Fruit fly (Drosophila melanogaster) whole organism, embryonic: ENCODE results near the gene CG13248.

ENCODE experiments used
- CG11456 ChIP-seq: fragments of 200-800 bp; sonication (Bioruptor generic); IDR thresholded peaks from 3 replicates; pipeline ENCODE4 v1.3.6; 2022; ENCODE audit warnings: missing biosample characterization, missing genetic modification characterization
- CG11560 ChIP-seq: fragments of 200-800 bp; sonication (Bioruptor generic); IDR thresholded peaks from 3 replicates; pipeline ENCODE4 v1.3.6; 2022; ENCODE audit warnings: missing biosample characterization, missing genetic modification characterization
- CG13624 ChIP-seq: fragments of 200-800 bp; sonication (Bioruptor generic); optimal IDR thresholded peaks from 2 replicates; lab custom pipeline; 2016; ENCODE audit warnings: missing biosample characterization, missing genetic modification characterization
- CG15601 ChIP-seq: fragments of 200-800 bp; sonication (Bioruptor generic); optimal IDR thresholded peaks from 3 replicates; lab custom pipeline; 2019; ENCODE audit warnings: missing biosample characterization, mild to moderate bottlenecking, missing genetic modification characterization, moderate library complexity
- CG18619 ChIP-seq: fragments of 200-800 bp; sonication (Bioruptor generic); optimal IDR thresholded peaks from 3 replicates; lab custom pipeline; 2017; ENCODE audit warnings: missing biosample characterization, mild to moderate bottlenecking, missing genetic modification characterization
- CG7928 ChIP-seq: fragments of 200-800 bp; sonication (Bioruptor generic); optimal IDR thresholded peaks from 2 replicates; lab custom pipeline; 2017; ENCODE audit warnings: missing biosample characterization, mild to moderate bottlenecking, missing genetic modification characterization
- Lpt ChIP-seq: fragments of >200 bp; optimal IDR thresholded peaks from 2 replicates; lab custom pipeline; 2018; ENCODE audit warnings: missing biosample characterization, missing genetic modification characterization
- Mes4 ChIP-seq: fragments of 200-800 bp; sonication (Bioruptor generic); optimal IDR thresholded peaks from 2 replicates; lab custom pipeline; 2016; ENCODE audit warnings: missing biosample characterization, missing genetic modification characterization
- grn ChIP-seq: fragments of 200-800 bp; sonication (Bioruptor generic); optimal IDR thresholded peaks from 3 replicates; lab custom pipeline; 2017; ENCODE audit warnings: missing biosample characterization, missing genetic modification characterization

dm6 chr3L:20410780-20411179 is 414 bp upstream of the CG13248 start:
- TF ChIP-seq CG11560 (tag; lab: Robert Waterston, UW) (no peak), Mes4 (GFP tag; lab: Kevin White, UChicago) (no peak), grn (no peak), Lpt (GFP tag; lab: Kevin White, UChicago) (no peak), CG11456 (GFP tag; lab: Robert Waterston, UW) (no peak), CG7928 (GFP tag; lab: Kevin White, UChicago) (no peak), CG15601 (tag; lab: Kevin White, UChicago) (no peak), CG13624 (GFP tag; lab: Kevin White, UChicago) (no peak), CG18619 (GFP tag; lab: Kevin White, UChicago) (no peak)
